Fruit fly (Drosophila melanogaster) whole organism: Measurements from ENCODE around the gene edin.

Source experiments
- CG8478 ChIP-seq: fragments of >200 bp; optimal IDR thresholded peaks from 2 replicates; lab custom pipeline; 2018; ENCODE audit warnings: inconsistent platforms
- Dll ChIP-seq: fragments of >200 bp; optimal IDR thresholded peaks from 2 replicates; lab custom pipeline; 2017
- EcR ChIP-seq, 2 experiments: fragments of >200 bp; optimal IDR thresholded peaks; 2 replicates each; lab custom pipeline; 2017; ENCODE audit warnings: missing biosample characterization in 2 of 2, missing genetic modification characterization in 2 of 2, missing genetic modification reagents in 2 of 2
- pan ChIP-seq: fragments of >200 bp; optimal IDR thresholded peaks from 2 replicates; lab custom pipeline; 2017
- psq ChIP-seq: fragments of >200 bp; optimal IDR thresholded peaks from 2 replicates; lab custom pipeline; 2017
- usp ChIP-seq: fragments of >200 bp; optimal IDR thresholded peaks from 2 replicates; lab custom pipeline; 2017; ENCODE audit warnings: missing biosample characterization, missing genetic modification characterization, mixed read lengths

Gene edin

dm6 chr3L:17475979-17476393, 18.7 kb upstream of the edin start, which contains the start of gene CG34250:
Gene CG34250, plus strand, starts transcription at chr3L:17476222.
- TF ChIP-seq CG8478, result no peak

dm6 chr3L:17476496-17476895, 18.2 kb upstream of the edin start:
- TF ChIP-seq usp (GFP tag; lab: Kevin White, UChicago) (no peak), Dll (lab: Kevin White, UChicago) (no peak)

dm6 chr3L:17478826-17479225, 15.9 kb upstream of the edin start, which contains the start of the genes CG13733 and qjt:
Gene CG13733, minus strand, starts transcription at chr3L:17478926.
Gene qjt, plus strand, starts transcription at chr3L:17479096.
- TF ChIP-seq EcR (GFP tag; optimal IDR thresholded peaks at IDR 0.05; lab: Kevin White, UChicago) (no peak), Dll (lab: Kevin White, UChicago) (no peak), CG8478 (no peak), psq (lab: Kevin White, UChicago) (no peak), pan (lab: Kevin White, UChicago) (no peak), usp (GFP tag; lab: Kevin White, UChicago) (no peak)

- TF ChIP-seq usp (GFP tag; lab: Kevin White, UChicago) (no peak), CG8478 (no peak), pan (lab: Kevin White, UChicago) (no peak), Dll (lab: Kevin White, UChicago) (no peak), EcR (GFP tag; optimal IDR thresholded peaks at IDR 0.05; lab: Kevin White, UChicago) (no peak), psq (lab: Kevin White, UChicago) (no peak)
These were observed 9.3 kb upstream of the edin start for dm6 chr3L:17485280-17485792.

- TF ChIP-seq pan (lab: Kevin White, UChicago) (no peak), CG8478 (no peak), usp (GFP tag; lab: Kevin White, UChicago) (no peak)
These were observed 8.6 kb upstream of the edin start, which contains the start of gene CG6333 for dm6 chr3L:17486130-17486529. Gene CG6333, minus strand, starts transcription at chr3L:17486230.

dm6 chr3L:17486794-17487726, 7.6 kb upstream of the edin start, which contains the start of gene Oatp74D:
Gene Oatp74D, plus strand, starts transcription at chr3L:17487118.
- TF ChIP-seq Dll (lab: Kevin White, UChicago), result peak; percentile 30
- TF ChIP-seq CG8478, result peak; percentile 16
- TF ChIP-seq pan (lab: Kevin White, UChicago), result no peak

dm6 chr3L:17488622-17489391, 5.9 kb upstream of the edin start:
- TF ChIP-seq pan (lab: Kevin White, UChicago) (no peak), psq (lab: Kevin White, UChicago) (no peak), usp (GFP tag; lab: Kevin White, UChicago) (no peak), Dll (lab: Kevin White, UChicago) (no peak), CG8478 (no peak), EcR (GFP tag; optimal IDR thresholded peaks at IDR 0.05; lab: Kevin White, UChicago) (no peak)

- TF ChIP-seq EcR (GFP tag; optimal IDR thresholded peaks at IDR 0.05; lab: Kevin White, UChicago), result no peak
- TF ChIP-seq usp (GFP tag; lab: Kevin White, UChicago), result no peak
- TF ChIP-seq psq (lab: Kevin White, UChicago), result no peak
- no peak for TF ChIP-seq Dll (lab: Kevin White, UChicago)
- TF ChIP-seq pan (lab: Kevin White, UChicago), result no peak
- TF ChIP-seq CG8478, result no peak
These were observed 3.0 kb upstream of the edin start for dm6 chr3L:17491646-17492045.

dm6 chr3L:17493256-17493655, 1.4 kb upstream of the edin start:
- TF ChIP-seq pan (lab: Kevin White, UChicago) (no peak), CG8478 (no peak), usp (GFP tag; lab: Kevin White, UChicago) (no peak), EcR (GFP tag; optimal IDR thresholded peaks at IDR 0.05; lab: Kevin White, UChicago) (no peak), psq (lab: Kevin White, UChicago) (no peak), Dll (lab: Kevin White, UChicago) (no peak)

dm6 chr3L:17493807-17494404, 774 bp upstream of the edin start:
- TF ChIP-seq pan (lab: Kevin White, UChicago), result no peak
- no peak for TF ChIP-seq psq (lab: Kevin White, UChicago)
- TF ChIP-seq Dll (lab: Kevin White, UChicago), result no peak
- no peak for TF ChIP-seq CG8478
- no peak for TF ChIP-seq usp (GFP tag; lab: Kevin White, UChicago)
- TF ChIP-seq EcR (GFP tag; optimal IDR thresholded peaks at IDR 0.05; lab: Kevin White, UChicago), result no peak

- TF ChIP-seq EcR (GFP tag; optimal IDR thresholded peaks at IDR 0.05; lab: Kevin White, UChicago), result peak; percentile 56 to 81
- no peak for TF ChIP-seq CG8478
- no peak for TF ChIP-seq pan (lab: Kevin White, UChicago)
- TF ChIP-seq usp (GFP tag; lab: Kevin White, UChicago), result no peak
- TF ChIP-seq Dll (lab: Kevin White, UChicago), result peak; percentile 19
- TF ChIP-seq psq (lab: Kevin White, UChicago), result no peak
These were observed 734 bp downstream of the edin start for dm6 chr3L:17495266-17495961.
